Fruit fly (Drosophila melanogaster) whole organism, adult: Measurements from ENCODE around the gene LPCAT.

Source experiments
- CG11617 ChIP-seq: fragments of 200-800 bp; sonication (Bioruptor generic); optimal IDR thresholded peaks from 2 replicates; lab custom pipeline; 2017; ENCODE audit warnings: mild to moderate bottlenecking, missing biosample characterization, missing genetic modification reagents, missing genetic modification characterization
- CG12768 ChIP-seq: fragments of 200-800 bp; sonication (Bioruptor generic); optimal IDR thresholded peaks from 2 replicates; lab custom pipeline; 2017; ENCODE audit warnings: missing biosample characterization, missing genetic modification characterization, mild to moderate bottlenecking, moderate library complexity, missing genetic modification reagents
- CG1620 ChIP-seq: fragments of 200-800 bp; sonication (Bioruptor generic); optimal IDR thresholded peaks from 2 replicates; lab custom pipeline; 2016; ENCODE audit warnings: missing biosample characterization, missing genetic modification characterization
- CG33017 ChIP-seq: fragments of 200-800 bp; sonication (Bioruptor generic); optimal IDR thresholded peaks from 2 replicates; lab custom pipeline; 2018; ENCODE audit warnings: missing biosample characterization, mild to moderate bottlenecking, missing genetic modification characterization, moderate library complexity
- CG5204 ChIP-seq: fragments of 200-800 bp; sonication (Bioruptor generic); optimal IDR thresholded peaks from 2 replicates; lab custom pipeline; 2016; ENCODE audit warnings: missing biosample characterization, missing genetic modification characterization
- CG7045 ChIP-seq: fragments of 200-800 bp; sonication (Bioruptor generic); optimal IDR thresholded peaks from 2 replicates; lab custom pipeline; 2017; ENCODE audit warnings: missing biosample characterization, mild to moderate bottlenecking, missing genetic modification characterization
- CG7101 ChIP-seq: fragments of 200-800 bp; sonication (Bioruptor generic); optimal IDR thresholded peaks from 2 replicates; lab custom pipeline; 2018; ENCODE audit warnings: missing biosample characterization, mild to moderate bottlenecking, missing genetic modification characterization, moderate library complexity
- Clk ChIP-seq: fragments of 200-800 bp; sonication (Bioruptor generic); optimal IDR thresholded peaks from 2 replicates; lab custom pipeline; 2017; ENCODE audit warnings: missing biosample characterization, missing genetic modification characterization
- Mnt ChIP-seq: fragments of 200-800 bp; sonication (Bioruptor generic); optimal IDR thresholded peaks from 2 replicates; lab custom pipeline; 2016; ENCODE audit warnings: missing biosample characterization, mild to moderate bottlenecking, missing genetic modification characterization
- cic ChIP-seq: fragments of 200-800 bp; sonication (Bioruptor generic); optimal IDR thresholded peaks from 2 replicates; lab custom pipeline; 2017; ENCODE audit warnings: missing biosample characterization, mild to moderate bottlenecking, missing genetic modification characterization, moderate library complexity
- cnc ChIP-seq, 2 experiments: fragments of >200 bp; optimal IDR thresholded peaks; 2 replicates each; lab custom pipeline; 2017
- kay ChIP-seq: fragments of 200-800 bp; sonication (Bioruptor generic); peaks from one replicate; lab custom pipeline; 2016; ENCODE audit warnings: missing biosample characterization, missing genetic modification characterization, borderline replicate concordance
- ovo ChIP-seq: fragments of 200-800 bp; sonication (Bioruptor generic); optimal IDR thresholded peaks from 2 replicates; lab custom pipeline; 2016; ENCODE audit warnings: missing biosample characterization, missing genetic modification characterization

dm6 chrX:9523543-9523942 is 56.2 kb downstream of the LPCAT start:
- TF ChIP-seq kay (GFP tag; lab: Kevin White, UChicago) (no peak), Clk (no peak), ovo (no peak), CG33017 (no peak), Mnt (GFP tag; lab: Kevin White, UChicago) (no peak), CG7045 (no peak), CG1620 (GFP tag; lab: Kevin White, UChicago) (no peak), CG11617 (GFP tag; lab: Kevin White, UChicago) (no peak), CG5204 (no peak), cnc (optimal IDR thresholded peaks at IDR 0.05; lab: Kevin White, UChicago) (no peak), CG12768 (GFP tag; lab: Kevin White, UChicago) (no peak), CG7101 (tag; lab: Kevin White, UChicago) (no peak), cic (no peak)
